Worm (Caenorhabditis elegans) whole organism, L2 larva: Measurements from ENCODE around the gene ttr-17.

Experiments
- C34F6.9 ChIP-seq: fragments of 150-350 bp; optimal IDR thresholded peaks from 2 replicates; lab custom pipeline; 2014; ENCODE audit warnings: missing biosample characterization, missing genetic modification characterization
- F13H6.1 ChIP-seq: sonication (generic microtip); optimal IDR thresholded peaks from 2 replicates; lab custom pipeline; 2016; ENCODE audit warnings: missing genetic modification characterization, missing compliant biosample characterization
- R02D3.7 ChIP-seq: fragments of 150-350 bp; optimal IDR thresholded peaks from 2 replicates; lab custom pipeline; 2014; ENCODE audit warnings: missing biosample characterization, missing genetic modification characterization
- Y55F3AM.14 ChIP-seq: fragments of 200-800 bp; sonication (Bioruptor generic); optimal IDR thresholded peaks from 2 replicates; lab custom pipeline; 2018; ENCODE audit warnings: mild to moderate bottlenecking, missing genetic modification characterization, missing compliant biosample characterization
- ZK546.5 ChIP-seq: sonication (generic microtip); optimal IDR thresholded peaks from 2 replicates; lab custom pipeline; 2017; ENCODE audit warnings: missing biosample characterization, missing genetic modification characterization
- alr-1 ChIP-seq: fragments of 150-350 bp; optimal IDR thresholded peaks from 2 replicates; lab custom pipeline; 2014; ENCODE audit warnings: missing biosample characterization, missing genetic modification characterization
- aly-2 ChIP-seq: fragments of 150-350 bp; optimal IDR thresholded peaks from 2 replicates; lab custom pipeline; 2014; ENCODE audit warnings: missing biosample characterization, missing genetic modification characterization
- ama-1 ChIP-seq: fragments of 150-350 bp; optimal IDR thresholded peaks from 2 replicates; lab custom pipeline; 2018; ENCODE audit warnings: inconsistent platforms
- blmp-1 ChIP-seq: sonication (generic microtip); optimal IDR thresholded peaks from 2 replicates; lab custom pipeline; 2017; ENCODE audit warnings: missing genetic modification characterization, mild to moderate bottlenecking, missing compliant biosample characterization, antibody characterized with exemption, moderate library complexity; ENCODE audit not compliant: insufficient read depth
- ceh-16 ChIP-seq: fragments of 150-350 bp; optimal IDR thresholded peaks from 2 replicates; lab custom pipeline; 2014; ENCODE audit warnings: missing biosample characterization, missing genetic modification characterization
- ceh-82 ChIP-seq: fragments of 150-350 bp; optimal IDR thresholded peaks from 2 replicates; lab custom pipeline; 2014; ENCODE audit warnings: missing biosample characterization, missing genetic modification characterization
- crh-2 ChIP-seq: sonication (generic microtip); optimal IDR thresholded peaks from 2 replicates; lab custom pipeline; 2017; ENCODE audit warnings: missing biosample characterization, missing genetic modification characterization
- dmd-4 ChIP-seq: sonication (generic microtip); optimal IDR thresholded peaks from 2 replicates; lab custom pipeline; 2017; ENCODE audit warnings: missing biosample characterization, missing genetic modification characterization
- egl-27 ChIP-seq: sonication (generic microtip); optimal IDR thresholded peaks from 3 replicates; lab custom pipeline; 2017; ENCODE audit warnings: missing biosample characterization, missing genetic modification reagents, missing genetic modification characterization
- elt-1 ChIP-seq: fragments of 150-350 bp; optimal IDR thresholded peaks from 2 replicates; lab custom pipeline; 2014; ENCODE audit warnings: missing biosample characterization, missing genetic modification characterization
- elt-3 ChIP-seq: sonication (generic microtip); optimal IDR thresholded peaks from 2 replicates; lab custom pipeline; 2017; ENCODE audit warnings: missing biosample characterization, missing genetic modification characterization
- fos-1 ChIP-seq: fragments of 150-350 bp; optimal IDR thresholded peaks from 2 replicates; lab custom pipeline; 2014; ENCODE audit warnings: missing biosample characterization, missing genetic modification characterization
- gmeb-1 ChIP-seq: fragments of 150-350 bp; optimal IDR thresholded peaks from 2 replicates; lab custom pipeline; 2014; ENCODE audit warnings: missing biosample characterization, missing genetic modification characterization
- lin-11 ChIP-seq: fragments of 150-350 bp; sonication (generic microtip); optimal IDR thresholded peaks from 2 replicates; lab custom pipeline; 2014; ENCODE audit warnings: missing biosample characterization, missing genetic modification characterization, inconsistent platforms, mixed read lengths
- lin-13 ChIP-seq: fragments of 150-350 bp; optimal IDR thresholded peaks from 2 replicates; lab custom pipeline; 2014; ENCODE audit warnings: missing biosample characterization, missing genetic modification reagents, missing genetic modification characterization
- lin-39 ChIP-seq: fragments of 150-350 bp; optimal IDR thresholded peaks from 2 replicates; lab custom pipeline; 2014; ENCODE audit warnings: missing biosample characterization, missing genetic modification reagents, missing genetic modification characterization
- lsy-2 ChIP-seq, 2 experiments: fragments of 150-350 bp in 1 of 2; sonication (generic microtip) in 1 of 2; optimal IDR thresholded peaks; 2 replicates each; lab custom pipeline; 2014 to 2017; ENCODE audit warnings: missing biosample characterization in 2 of 2, missing genetic modification characterization in 2 of 2
- mab-5 ChIP-seq: fragments of 150-350 bp; optimal IDR thresholded peaks from 2 replicates; lab custom pipeline; 2014; ENCODE audit warnings: missing biosample characterization, missing genetic modification characterization
- mbf-1 ChIP-seq: sonication (generic microtip); optimal IDR thresholded peaks from 2 replicates; lab custom pipeline; 2017; ENCODE audit warnings: missing biosample characterization, missing genetic modification characterization
- mdl-1 ChIP-seq, 2 experiments: fragments of 150-350 bp in 1 of 2; sonication (generic microtip) in 1 of 2; optimal IDR thresholded peaks; 2 replicates each; lab custom pipeline; 2017; ENCODE audit warnings: missing biosample characterization in 2 of 2, missing genetic modification characterization in 2 of 2
- nhr-10 ChIP-seq: sonication (generic microtip); optimal IDR thresholded peaks from 2 replicates; lab custom pipeline; 2017; ENCODE audit warnings: missing biosample characterization, missing genetic modification characterization
- nhr-11 ChIP-seq: fragments of 150-350 bp; optimal IDR thresholded peaks from 2 replicates; lab custom pipeline; 2014; ENCODE audit warnings: missing biosample characterization, missing genetic modification characterization
- nhr-12 ChIP-seq: fragments of 150-350 bp; optimal IDR thresholded peaks from 2 replicates; lab custom pipeline; 2014; ENCODE audit warnings: missing biosample characterization, missing genetic modification characterization
- nhr-129 ChIP-seq: fragments of 150-350 bp; optimal IDR thresholded peaks from 2 replicates; lab custom pipeline; 2014; ENCODE audit warnings: missing biosample characterization, missing genetic modification characterization
- nhr-21 ChIP-seq: fragments of 150-350 bp; optimal IDR thresholded peaks from 2 replicates; lab custom pipeline; 2014; ENCODE audit warnings: missing biosample characterization, missing genetic modification characterization
- nhr-237 ChIP-seq: fragments of 150-350 bp; optimal IDR thresholded peaks from 2 replicates; lab custom pipeline; 2014; ENCODE audit warnings: missing biosample characterization, missing genetic modification characterization
- nhr-25 ChIP-seq: fragments of 150-350 bp; sonication (generic microtip); optimal IDR thresholded peaks from 3 replicates; lab custom pipeline; 2014; ENCODE audit warnings: missing biosample characterization, missing genetic modification characterization
- nhr-6 ChIP-seq: fragments of 150-350 bp; optimal IDR thresholded peaks from 2 replicates; lab custom pipeline; 2014; ENCODE audit warnings: missing biosample characterization, missing genetic modification characterization
- nhr-77 ChIP-seq: fragments of 150-350 bp; optimal IDR thresholded peaks from 2 replicates; lab custom pipeline; 2014; ENCODE audit warnings: missing biosample characterization, missing genetic modification characterization
- peb-1 ChIP-seq: fragments of 150-350 bp; optimal IDR thresholded peaks from 2 replicates; lab custom pipeline; 2014; ENCODE audit warnings: missing biosample characterization, missing genetic modification characterization
- sem-4 ChIP-seq: fragments of 150-350 bp; optimal IDR thresholded peaks from 2 replicates; lab custom pipeline; 2014; ENCODE audit warnings: missing biosample characterization, missing genetic modification reagents, missing genetic modification characterization
- skn-1 ChIP-seq: sonication (generic microtip); optimal IDR thresholded peaks from 2 replicates; lab custom pipeline; 2017; ENCODE audit warnings: missing biosample characterization, missing genetic modification characterization
- sma-3 ChIP-seq: sonication (generic microtip); optimal IDR thresholded peaks from 2 replicates; lab custom pipeline; 2016; ENCODE audit warnings: missing genetic modification reagents, missing genetic modification characterization, missing compliant biosample characterization
- sma-9 ChIP-seq, 2 experiments: fragments of 150-350 bp in 1 of 2; sonication (generic microtip) in 1 of 2; optimal IDR thresholded peaks; 2 replicates each; lab custom pipeline; 2014 to 2016; ENCODE audit warnings: missing genetic modification characterization in 2 of 2, mild to moderate bottlenecking in 1 of 2, missing biosample characterization in 1 of 2, missing compliant biosample characterization in 1 of 2, missing genetic modification reagents in 1 of 2, moderate library complexity in 1 of 2
- snpc-4 ChIP-seq: fragments of 150-350 bp; optimal IDR thresholded peaks from 2 replicates; lab custom pipeline; 2014; ENCODE audit warnings: missing biosample characterization, missing genetic modification characterization
- unc-39 ChIP-seq: fragments of 150-350 bp; optimal IDR thresholded peaks from 2 replicates; lab custom pipeline; 2014; ENCODE audit warnings: missing biosample characterization, missing genetic modification characterization
- unc-55 ChIP-seq: fragments of 150-350 bp; sonication (generic microtip); optimal IDR thresholded peaks from 3 replicates; lab custom pipeline; 2014; ENCODE audit warnings: missing biosample characterization, missing genetic modification reagents, missing genetic modification characterization
- unc-62 ChIP-seq: fragments of 150-350 bp; optimal IDR thresholded peaks from 2 replicates; lab custom pipeline; 2014; ENCODE audit warnings: missing biosample characterization, missing genetic modification reagents, missing genetic modification characterization
- zag-1 ChIP-seq: fragments of 150-350 bp; optimal IDR thresholded peaks from 2 replicates; lab custom pipeline; 2014; ENCODE audit warnings: missing biosample characterization, missing genetic modification characterization
- ztf-1 ChIP-seq: fragments of 200-800 bp; sonication (Bioruptor generic); conservative IDR thresholded peaks from 2 replicates; pipeline ENCODE4 v1.3.6; 2022; ENCODE audit warnings: missing genetic modification characterization, missing compliant biosample characterization
- ztf-11 ChIP-seq: sonication (generic microtip); optimal IDR thresholded peaks from 2 replicates; lab custom pipeline; 2017; ENCODE audit warnings: missing biosample characterization, missing genetic modification characterization
- ztf-4 ChIP-seq: fragments of 150-350 bp; optimal IDR thresholded peaks from 2 replicates; lab custom pipeline; 2014; ENCODE audit warnings: missing biosample characterization, missing genetic modification characterization

ttr-17 gene

ce11 chrIV:11027560-11027959 lies 39.3 kb downstream of the ttr-17 start:
- TF ChIP-seq ZK546.5 (tag; lab: Kevin White, UChicago) (no peak), nhr-6 (tag; lab: Kevin White, UChicago) (peak; percentile 80), unc-62 (GFP tag; lab: Kevin White, UChicago) (peak; percentile 2), snpc-4 (tag; lab: Kevin White, UChicago) (peak; percentile 28), fos-1 (tag; lab: Kevin White, UChicago) (peak; percentile 92), nhr-237 (tag; lab: Kevin White, UChicago) (no peak), zag-1 (tag; lab: Kevin White, UChicago) (peak; percentile 94), sem-4 (tag; lab: Kevin White, UChicago) (peak; percentile 89), alr-1 (tag; lab: Kevin White, UChicago) (no peak), Y55F3AM.14 (peak; percentile 53), nhr-10 (tag; lab: Kevin White, UChicago) (no peak), blmp-1 (peak; percentile 30), sma-9 (GFP tag; optimal IDR thresholded peaks at IDR 0.05; lab: Kevin White, UChicago) (peak; percentile 90), sma-9 (tag; optimal IDR thresholded peaks at IDR 0.05; lab: Kevin White, UChicago) (no peak), nhr-12 (tag; lab: Kevin White, UChicago) (no peak), unc-39 (tag; lab: Kevin White, UChicago) (no peak), unc-55 (GFP tag; lab: Kevin White, UChicago) (peak; percentile 87), elt-3 (no peak), peb-1 (tag; lab: Kevin White, UChicago) (peak; percentile 70), sma-3 (GFP tag; lab: Kevin White, UChicago) (peak; percentile 89), nhr-21 (peak; percentile 69), crh-2 (peak; percentile 95), C34F6.9 (tag; lab: Kevin White, UChicago) (peak; percentile 90), nhr-77 (tag; lab: Kevin White, UChicago) (no peak), ztf-4 (tag; lab: Kevin White, UChicago) (peak; percentile 75), lin-13 (GFP tag; lab: Kevin White, UChicago) (peak; percentile 80), skn-1 (peak; percentile 51), nhr-129 (tag; lab: Kevin White, UChicago) (peak; percentile 95), gmeb-1 (peak; percentile 53), lin-39 (tag; lab: Kevin White, UChicago) (no peak), lsy-2 (tag; optimal IDR thresholded peaks at IDR 0.05; lab: Kevin White, UChicago) (peak; percentile 57 to 90), dmd-4 (no peak), ama-1 (lab: Kevin White, UChicago) (peak; percentile 97), mbf-1 (tag; lab: Kevin White, UChicago) (no peak), nhr-25 (tag; lab: Kevin White, UChicago) (peak; percentile 73), mdl-1 (tag; optimal IDR thresholded peaks at IDR 0.05; lab: Kevin White, UChicago) (peak; percentile 13 to 47), egl-27 (peak; percentile 84), F13H6.1 (tag; lab: Kevin White, UChicago) (peak; percentile 92), ztf-1 (GFP tag; lab: Robert Waterston, UW) (no peak), ceh-82 (no peak), lin-11 (tag; lab: Kevin White, UChicago) (peak; percentile 58), nhr-11 (no peak), mab-5 (tag; lab: Kevin White, UChicago) (peak; percentile 42)

- TF ChIP-seq elt-1 (tag; lab: Kevin White, UChicago), result no peak
- TF ChIP-seq ama-1 (lab: Kevin White, UChicago), result no peak
- no peak for TF ChIP-seq nhr-6 (tag; lab: Kevin White, UChicago)
- no peak for TF ChIP-seq ceh-16 (tag; lab: Kevin White, UChicago)
- TF ChIP-seq mbf-1 (tag; lab: Kevin White, UChicago), result no peak
- TF ChIP-seq skn-1, result no peak
- no peak for TF ChIP-seq F13H6.1 (tag; lab: Kevin White, UChicago)
- no peak for TF ChIP-seq ceh-82
- TF ChIP-seq dmd-4, result no peak
- TF ChIP-seq ZK546.5 (tag; lab: Kevin White, UChicago), result no peak
- TF ChIP-seq sma-3 (GFP tag; lab: Kevin White, UChicago), result no peak
- TF ChIP-seq nhr-129 (tag; lab: Kevin White, UChicago), result peak; percentile 46
- TF ChIP-seq nhr-11, result no peak
- TF ChIP-seq nhr-12 (tag; lab: Kevin White, UChicago), result no peak
- peak; percentile 63 for TF ChIP-seq C34F6.9 (tag; lab: Kevin White, UChicago)
- TF ChIP-seq ztf-1 (GFP tag; lab: Robert Waterston, UW), result no peak
- no peak for TF ChIP-seq lin-13 (GFP tag; lab: Kevin White, UChicago)
- no peak for TF ChIP-seq sem-4 (tag; lab: Kevin White, UChicago)
- TF ChIP-seq peb-1 (tag; lab: Kevin White, UChicago), result no peak
- TF ChIP-seq nhr-77 (tag; lab: Kevin White, UChicago), result no peak
- TF ChIP-seq nhr-25 (tag; lab: Kevin White, UChicago), result no peak
- TF ChIP-seq gmeb-1, result no peak
- TF ChIP-seq nhr-237 (tag; lab: Kevin White, UChicago), result no peak
- TF ChIP-seq blmp-1, result no peak
- no peak for TF ChIP-seq R02D3.7 (tag; lab: Kevin White, UChicago)
- TF ChIP-seq ztf-11 (tag; lab: Kevin White, UChicago), result no peak
- TF ChIP-seq crh-2, result peak; percentile 22
- no peak for TF ChIP-seq lin-39 (tag; lab: Kevin White, UChicago)
- peak; percentile 27 for TF ChIP-seq sma-9 (GFP tag; optimal IDR thresholded peaks at IDR 0.05; lab: Kevin White, UChicago)
- no peak for TF ChIP-seq sma-9 (tag; optimal IDR thresholded peaks at IDR 0.05; lab: Kevin White, UChicago)
- TF ChIP-seq fos-1 (tag; lab: Kevin White, UChicago), result no peak
- no peak for TF ChIP-seq snpc-4 (tag; lab: Kevin White, UChicago)
- TF ChIP-seq unc-62 (GFP tag; lab: Kevin White, UChicago), result no peak
- no peak for TF ChIP-seq nhr-21
- no peak for TF ChIP-seq mdl-1 (tag; optimal IDR thresholded peaks at IDR 0.05; lab: Kevin White, UChicago)
- TF ChIP-seq lsy-2 (tag; optimal IDR thresholded peaks at IDR 0.05; lab: Kevin White, UChicago), result peak in 1 of 2 experiments; percentile 58
- no peak for TF ChIP-seq lin-11 (tag; lab: Kevin White, UChicago)
- no peak for TF ChIP-seq aly-2 (tag; lab: Kevin White, UChicago)
- TF ChIP-seq ztf-4 (tag; lab: Kevin White, UChicago), result peak; percentile 48
- TF ChIP-seq alr-1 (tag; lab: Kevin White, UChicago), result no peak
These were observed 40.2 kb downstream of the ttr-17 start for ce11 chrIV:11026648-11027047.
